Worm (Caenorhabditis elegans): ENCODE measurements around the gene T22F7.4.

ce11 chrIII:483556-483955 lies 43.2 kb downstream of the T22F7.4 start, which contains the start of gene F10C5.3:
- TF ChIP-seq pqm-1 (tag; optimal IDR thresholded peaks at IDR 0.05) (no peak), efl-3 (GFP tag; optimal IDR thresholded peaks at IDR 0.05) (no peak), mep-1 (tag; optimal IDR thresholded peaks at IDR 0.05) (no peak), elt-2 (tag; optimal IDR thresholded peaks at IDR 0.05) (no peak), aly-2 (tag; optimal IDR thresholded peaks at IDR 0.05) (no peak), nhr-90 (tag; optimal IDR thresholded peaks at IDR 0.05; ENCODE audit: poor library complexity) (no peak), unc-86 (tag; optimal IDR thresholded peaks at IDR 0.05) (no peak), nhr-20 (tag; optimal IDR thresholded peaks at IDR 0.05) (no peak), ama-1 (optimal IDR thresholded peaks at IDR 0.05) (no peak), pag-3 (tag; optimal IDR thresholded peaks at IDR 0.05; ENCODE audit: borderline replicate concordance, insufficient read depth) (no peak), lir-3 (tag; optimal IDR thresholded peaks at IDR 0.05; ENCODE audit: poor library complexity) (no peak), mdl-1 (tag; optimal IDR thresholded peaks at IDR 0.05) (no peak)
